Fruit fly (Drosophila melanogaster) whole organism, embryonic: ENCODE results near the gene LSm3.

Source experiments
- CG32772 ChIP-seq: fragments of 200-800 bp; sonication (Bioruptor generic); IDR thresholded peaks from 2 replicates; pipeline ENCODE4 v1.3.6; 2022; ENCODE audit warnings: missing biosample characterization, missing genetic modification characterization
- wek ChIP-seq: fragments of 200-800 bp; sonication (Bioruptor generic); optimal IDR thresholded peaks from 3 replicates; lab custom pipeline; 2018; ENCODE audit warnings: missing biosample characterization, mild to moderate bottlenecking, missing genetic modification characterization, moderate library complexity

DNA sequence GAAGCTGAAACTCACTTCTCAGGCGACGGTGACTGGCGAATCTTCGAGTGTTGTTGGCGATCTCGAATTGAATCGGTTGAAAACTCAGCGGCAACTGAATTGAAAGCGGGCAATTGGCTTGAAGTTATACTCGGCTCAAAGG lies 47.9 kb upstream of the LSm3 start, which contains the start of gene CG12268:
- TF ChIP-seq wek (GFP tag; lab: Kevin White, UChicago) (no peak), CG32772 (no peak)
